Worm (Caenorhabditis elegans): ENCODE data around the gene mrps-17.
A peak's percentile ranks its signal among the peaks of the same experiment; 100 is the strongest.

mrps-17 gene

DNA sequence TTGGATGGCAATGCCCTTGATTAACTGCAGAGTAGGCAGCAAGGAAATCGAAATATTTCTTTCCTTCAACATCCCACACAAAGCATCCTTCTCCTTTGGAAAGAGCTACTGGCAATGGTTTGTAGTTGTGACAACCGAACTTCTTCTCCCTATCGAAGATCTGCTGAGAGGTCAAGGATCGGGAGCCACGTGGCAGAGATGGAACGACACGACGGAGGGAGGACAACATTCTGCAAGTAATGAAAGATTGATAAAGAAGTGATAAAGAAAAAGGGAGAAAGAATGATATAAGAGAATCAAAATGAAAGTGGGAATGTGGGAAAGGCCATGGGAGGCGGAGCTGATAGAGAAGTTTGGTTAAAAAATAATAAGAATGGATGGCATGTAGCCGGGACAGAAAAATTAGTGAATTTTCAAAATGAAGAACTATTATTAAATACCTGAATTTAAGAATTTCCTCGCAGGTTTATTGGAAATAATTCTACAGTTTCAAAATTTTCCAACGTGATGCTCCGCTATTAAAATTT lies 35.8 kb downstream of the mrps-17 start, which contains the start of gene oatr-1:
Gene oatr-1 (minus strand): TSS at position 477 of the 527 bp plus-strand sequence.
- TF ChIP-seq elt-2 (tag; optimal IDR thresholded peaks at IDR 0.05) (no peak), ceh-28 (tag; optimal IDR thresholded peaks at IDR 0.05) (no peak), mdl-1 (tag; optimal IDR thresholded peaks at IDR 0.05) (no peak), fos-1 (tag; optimal IDR thresholded peaks at IDR 0.05) (no peak), jun-1 (tag; optimal IDR thresholded peaks at IDR 0.05) (no peak), lin-15B (tag; optimal IDR thresholded peaks at IDR 0.05) (no peak), nhr-76 (tag; optimal IDR thresholded peaks at IDR 0.05) (no peak), nfya-1 (tag; optimal IDR thresholded peaks at IDR 0.05; ENCODE audit: insufficient read depth) (no peak), daf-12 (tag; optimal IDR thresholded peaks at IDR 0.05) (no peak), elt-3 (tag; optimal IDR thresholded peaks at IDR 0.05) (no peak), pha-4 (tag; optimal IDR thresholded peaks at IDR 0.05) (no peak), snpc-4 (tag; optimal IDR thresholded peaks at IDR 0.05) (no peak), nhr-25 (tag; optimal IDR thresholded peaks at IDR 0.05) (no peak)

DNA sequence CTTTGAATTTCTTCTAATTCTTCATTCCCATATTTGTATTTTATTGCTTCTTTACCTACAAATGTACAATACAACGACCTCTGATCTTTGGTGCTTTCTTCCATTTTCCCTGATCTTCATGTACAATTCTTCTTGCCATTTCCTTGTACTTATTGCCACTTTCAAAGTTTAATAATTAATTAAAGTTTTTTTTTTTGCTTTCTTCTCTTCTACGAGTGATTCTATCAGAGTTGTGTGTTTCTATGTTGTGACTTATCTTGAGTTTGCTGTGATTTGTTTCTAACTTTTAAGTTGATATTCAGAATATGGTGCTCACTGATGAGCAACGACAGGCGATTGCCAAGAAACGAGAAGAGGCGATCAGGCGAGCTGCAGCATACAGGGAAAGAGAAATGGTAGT lies 41.0 kb downstream of the mrps-17 start, which contains the start of gene smrc-1:
Gene smrc-1 (plus strand): TSS at position 301 of the 400 bp plus-strand sequence.
- TF ChIP-seq ceh-28 (tag; optimal IDR thresholded peaks at IDR 0.05) (no peak), ztf-4 (tag; optimal IDR thresholded peaks at IDR 0.05) (no peak), elt-3 (tag; optimal IDR thresholded peaks at IDR 0.05) (no peak), ztf-11 (tag; optimal IDR thresholded peaks at IDR 0.05) (no peak), jun-1 (tag; optimal IDR thresholded peaks at IDR 0.05) (no peak), fos-1 (tag; optimal IDR thresholded peaks at IDR 0.05) (no peak), nhr-11 (tag; optimal IDR thresholded peaks at IDR 0.05) (no peak), pqm-1 (tag; optimal IDR thresholded peaks at IDR 0.05) (no peak), ama-1 (optimal IDR thresholded peaks at IDR 0.05) (no peak), ceh-82 (tag; optimal IDR thresholded peaks at IDR 0.05) (no peak), egl-5 (tag; optimal IDR thresholded peaks at IDR 0.05) (no peak), nhr-12 (tag; optimal IDR thresholded peaks at IDR 0.05) (no peak), fkh-2 (tag; optimal IDR thresholded peaks at IDR 0.05) (no peak), unc-62 (GFP tag; optimal IDR thresholded peaks at IDR 0.05) (no peak), zag-1 (tag; optimal IDR thresholded peaks at IDR 0.05) (no peak), hmg-11 (tag; optimal IDR thresholded peaks at IDR 0.05) (no peak), mdl-1 (tag; optimal IDR thresholded peaks at IDR 0.05) (no peak), nhr-25 (tag; optimal IDR thresholded peaks at IDR 0.05) (no peak)

DNA sequence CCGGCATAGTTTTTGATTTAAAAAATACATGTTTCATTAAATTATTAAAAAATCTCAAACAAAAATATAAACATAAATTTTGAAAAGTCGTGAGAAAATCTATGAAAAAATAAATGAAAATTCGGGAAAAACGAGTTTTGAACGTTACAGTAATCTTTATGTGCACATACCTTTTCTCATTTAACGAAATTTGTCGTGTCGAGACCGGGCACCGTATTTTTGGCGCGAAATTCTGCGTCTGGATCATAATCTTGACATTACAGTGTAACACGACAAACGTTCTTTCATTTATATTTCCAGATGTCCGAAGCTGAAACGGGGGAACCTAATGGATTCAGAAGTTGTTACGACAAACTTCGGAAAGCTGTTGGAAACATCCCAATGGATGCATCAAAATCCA lies 42.1 kb downstream of the mrps-17 start, which contains the start of gene C16A3.2:
Gene C16A3.2 (plus strand): TSS at position 301 of the 400 bp plus-strand sequence.
- no peak for TF ChIP-seq ztf-4 (tag; optimal IDR thresholded peaks at IDR 0.05)
- no peak for TF ChIP-seq pha-4 (tag; optimal IDR thresholded peaks at IDR 0.05)
- TF ChIP-seq ama-1 (optimal IDR thresholded peaks at IDR 0.05) = no peak
- no peak for TF ChIP-seq aly-2 (tag; optimal IDR thresholded peaks at IDR 0.05)
- no peak for TF ChIP-seq lin-15B (tag; optimal IDR thresholded peaks at IDR 0.05)
- no peak for TF ChIP-seq ztf-11 (tag; optimal IDR thresholded peaks at IDR 0.05)
- no peak for TF ChIP-seq fkh-10 (GFP tag; optimal IDR thresholded peaks at IDR 0.05)
- TF ChIP-seq nfya-1 (tag; optimal IDR thresholded peaks at IDR 0.05; ENCODE audit: insufficient read depth) = no peak
- no peak for TF ChIP-seq pqm-1 (tag; optimal IDR thresholded peaks at IDR 0.05)
- no peak for TF ChIP-seq elt-2 (tag; optimal IDR thresholded peaks at IDR 0.05)
- no peak for TF ChIP-seq nhr-28 (tag; optimal IDR thresholded peaks at IDR 0.05)

DNA sequence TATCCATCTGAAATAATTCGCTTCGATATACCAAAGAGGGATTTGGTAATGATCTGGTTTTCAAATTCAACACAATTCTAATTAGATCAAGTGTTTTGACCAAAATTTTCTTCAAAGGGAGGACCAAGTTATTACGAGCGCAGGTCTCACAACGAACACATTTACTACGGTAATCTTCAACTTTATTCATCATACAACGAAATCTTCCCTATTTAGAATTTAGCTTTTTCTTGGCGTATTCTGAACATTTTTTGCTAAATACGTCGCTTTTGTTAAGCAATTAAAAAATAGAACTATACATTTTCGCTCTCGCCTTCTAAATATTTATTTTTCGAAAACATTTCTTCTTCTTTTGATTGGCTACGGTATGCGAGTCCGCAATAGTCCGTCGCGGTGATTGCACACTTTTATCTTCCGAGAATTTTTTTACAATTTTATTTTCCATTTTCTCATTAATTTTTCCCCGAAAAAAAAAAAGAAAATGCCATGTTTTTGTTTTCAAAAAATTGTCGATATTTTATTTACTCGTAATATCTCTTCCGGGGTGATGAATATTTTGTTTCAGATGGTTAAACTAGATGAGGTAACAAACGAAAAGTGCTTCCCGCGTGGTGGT lies 48.5 kb downstream of the mrps-17 start, which contains the start of gene let-716:
Gene let-716 (plus strand): TSS at position 566 of the 616 bp plus-strand sequence.
- no peak for TF ChIP-seq fos-1 (tag; optimal IDR thresholded peaks at IDR 0.05)
- TF ChIP-seq elt-3 (tag; optimal IDR thresholded peaks at IDR 0.05) = no peak
- TF ChIP-seq aly-2 (tag; optimal IDR thresholded peaks at IDR 0.05) = no peak
- TF ChIP-seq nhr-23 (tag; optimal IDR thresholded peaks at IDR 0.05) = peak; percentile 22
- peak; percentile 7 for TF ChIP-seq elt-2 (tag; optimal IDR thresholded peaks at IDR 0.05)
- peak; percentile 24 for TF ChIP-seq lin-15B (tag; optimal IDR thresholded peaks at IDR 0.05)

DNA sequence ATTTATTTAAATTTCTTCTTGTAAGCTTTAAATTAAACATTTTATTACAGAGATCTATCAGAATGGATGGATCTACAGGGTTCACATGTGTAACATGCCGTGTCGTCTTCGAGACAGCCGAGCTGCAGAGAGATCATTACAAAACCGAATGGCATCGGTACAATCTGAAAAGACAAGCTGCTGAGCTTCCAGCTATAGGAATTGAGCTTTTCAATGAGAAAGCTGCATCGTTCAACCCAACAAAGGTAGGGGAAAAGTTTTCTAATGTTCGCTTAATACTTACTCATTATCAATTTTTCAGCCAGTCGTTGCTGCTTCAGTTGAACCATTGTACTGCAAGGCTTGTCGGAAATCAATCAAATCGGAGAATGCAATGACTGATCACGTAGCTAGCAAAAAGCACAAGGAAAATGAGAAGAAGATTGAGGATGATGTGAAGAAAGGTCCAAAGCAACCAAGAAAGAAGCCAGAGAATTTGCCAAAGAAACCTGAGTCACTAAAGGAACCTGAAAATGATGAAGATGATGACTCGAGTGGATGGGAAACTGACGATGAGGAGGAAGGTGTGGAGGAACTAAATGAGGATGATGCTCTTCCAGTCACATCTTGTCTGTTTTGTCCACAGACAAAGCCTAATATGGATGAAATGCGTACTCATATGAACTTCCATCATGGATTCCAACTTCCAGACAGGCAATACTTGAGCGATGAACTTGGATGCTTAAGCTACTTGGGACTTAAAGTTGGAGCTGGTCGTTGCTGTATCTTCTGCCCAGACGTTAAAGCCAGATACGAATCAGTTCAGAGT lies 49.8 kb downstream of the mrps-17 start, which contains the start of gene znf-622:
Gene znf-622 (plus strand): TSS at position 51 of the 808 bp plus-strand sequence.
- TF ChIP-seq pha-4 (tag; optimal IDR thresholded peaks at IDR 0.05) = no peak

All from whole organism, L3 larva.